Fruit fly (Drosophila melanogaster) whole organism, embryonic: ENCODE measurements around the gene CG5446.

ENCODE experiments used
- B-H2 ChIP-seq: fragments of 200-800 bp; sonication (Bioruptor generic); optimal IDR thresholded peaks from 2 replicates; lab custom pipeline; 2018; ENCODE audit warnings: missing biosample characterization, mild to moderate bottlenecking, missing genetic modification characterization
- Bgb ChIP-seq: fragments of 200-800 bp; sonication (Bioruptor generic); IDR thresholded peaks from 2 replicates; pipeline ENCODE4 v1.3.6; 2022; ENCODE audit warnings: missing biosample characterization, missing genetic modification characterization; ENCODE audit not compliant: partially characterized antibody
- BtbVII ChIP-seq: fragments of 200-800 bp; sonication (Bioruptor generic); optimal IDR thresholded peaks from 3 replicates; lab custom pipeline; 2017; ENCODE audit warnings: missing biosample characterization, mild to moderate bottlenecking, missing genetic modification characterization
- CG10462 ChIP-seq: fragments of 200-800 bp; sonication (Bioruptor generic); optimal IDR thresholded peaks from 2 replicates; lab custom pipeline; 2016; ENCODE audit warnings: missing biosample characterization, missing genetic modification characterization
- CG10543 ChIP-seq: fragments of 200-800 bp; sonication (Bioruptor generic); optimal IDR thresholded peaks from 3 replicates; lab custom pipeline; 2017; ENCODE audit warnings: missing biosample characterization, mild to moderate bottlenecking, missing genetic modification characterization, moderate library complexity
- CG11504 ChIP-seq: fragments of 200-800 bp; sonication (Bioruptor generic); optimal IDR thresholded peaks from 3 replicates; lab custom pipeline; 2019; ENCODE audit warnings: missing biosample characterization, mild to moderate bottlenecking, missing genetic modification characterization, moderate library complexity
- CG12659 ChIP-seq: fragments of 200-800 bp; sonication (Bioruptor generic); optimal IDR thresholded peaks from 3 replicates; lab custom pipeline; 2017; ENCODE audit warnings: mild to moderate bottlenecking, missing biosample characterization, missing genetic modification reagents, missing genetic modification characterization
- CG12769 ChIP-seq: fragments of 200-800 bp; sonication (Bioruptor generic); optimal IDR thresholded peaks from 2 replicates; lab custom pipeline; 2019; ENCODE audit warnings: missing biosample characterization, mild to moderate bottlenecking, missing genetic modification characterization, moderate library complexity
- CG13296 ChIP-seq: fragments of 200-800 bp; sonication (Bioruptor generic); optimal IDR thresholded peaks from 3 replicates; lab custom pipeline; 2018; ENCODE audit warnings: missing biosample characterization, mild to moderate bottlenecking, missing genetic modification characterization
- CG13624 ChIP-seq: fragments of 200-800 bp; sonication (Bioruptor generic); optimal IDR thresholded peaks from 2 replicates; lab custom pipeline; 2016; ENCODE audit warnings: missing biosample characterization, missing genetic modification characterization
- CG3407 ChIP-seq: fragments of 200-800 bp; sonication (Bioruptor generic); optimal IDR thresholded peaks from 2 replicates; lab custom pipeline; 2018; ENCODE audit warnings: missing biosample characterization, mild to moderate bottlenecking, missing genetic modification characterization
- CG5180 ChIP-seq: fragments of 200-800 bp; sonication (Bioruptor generic); optimal IDR thresholded peaks from 3 replicates; lab custom pipeline; 2017; ENCODE audit warnings: missing biosample characterization, missing genetic modification characterization, mild to moderate bottlenecking, moderate library complexity, missing genetic modification reagents
- CG6813 ChIP-seq: fragments of 200-800 bp; sonication (Bioruptor generic); optimal IDR thresholded peaks from 2 replicates; lab custom pipeline; 2017; ENCODE audit warnings: missing biosample characterization, missing genetic modification characterization, mild to moderate bottlenecking, moderate library complexity, missing genetic modification reagents
- CG6854 ChIP-seq: fragments of 200-800 bp; sonication (Bioruptor generic); optimal IDR thresholded peaks from 3 replicates; lab custom pipeline; 2017; ENCODE audit warnings: missing biosample characterization, mild to moderate bottlenecking, missing genetic modification characterization
- CG7786 ChIP-seq: fragments of 200-800 bp; sonication (Bioruptor generic); optimal IDR thresholded peaks from 2 replicates; lab custom pipeline; 2016; ENCODE audit warnings: missing biosample characterization, missing genetic modification characterization
- CG8281 ChIP-seq: fragments of 200-800 bp; sonication (Bioruptor generic); optimal IDR thresholded peaks from 2 replicates; lab custom pipeline; 2018; ENCODE audit warnings: missing biosample characterization, mild to moderate bottlenecking, missing genetic modification characterization, moderate library complexity
- CG8290 ChIP-seq, 3 experiments: fragments of 200-800 bp; sonication (Bioruptor generic); optimal IDR thresholded peaks; 2 replicates each; lab custom pipeline; 2016 to 2019; ENCODE audit warnings: missing biosample characterization in 3 of 3, missing genetic modification characterization in 3 of 3, mild to moderate bottlenecking in 2 of 3, moderate library complexity in 1 of 3
- CG8924 ChIP-seq: fragments of 200-800 bp; optimal IDR thresholded peaks from 3 replicates; lab custom pipeline; 2019; ENCODE audit warnings: missing biosample characterization, mild to moderate bottlenecking, missing genetic modification characterization, moderate library complexity
- CG8944 ChIP-seq: fragments of 200-800 bp; sonication (Bioruptor generic); optimal IDR thresholded peaks from 3 replicates; lab custom pipeline; 2016; ENCODE audit warnings: missing biosample characterization, missing genetic modification characterization
- CG9932 ChIP-seq: fragments of 200-800 bp; sonication (Bioruptor generic); IDR thresholded peaks from 2 replicates; pipeline ENCODE4 v1.3.6; 2022; ENCODE audit warnings: missing biosample characterization, missing genetic modification characterization
- CTCF ChIP-seq: fragments of 200-800 bp; sonication (Bioruptor generic); optimal IDR thresholded peaks from 2 replicates; lab custom pipeline; 2017; ENCODE audit warnings: missing biosample characterization, mild to moderate bottlenecking, missing genetic modification characterization, moderate library complexity
- D19A ChIP-seq: fragments of 200-800 bp; optimal IDR thresholded peaks from 3 replicates; lab custom pipeline; 2019; ENCODE audit warnings: missing biosample characterization, mild to moderate bottlenecking, missing genetic modification characterization, moderate library complexity
- Dip2 ChIP-seq: fragments of 200-800 bp; sonication (Bioruptor generic); IDR thresholded peaks from 2 replicates; pipeline ENCODE4 v1.3.6; 2022; ENCODE audit warnings: missing biosample characterization, missing genetic modification characterization
- E2f1 ChIP-seq: fragments of 200-800 bp; sonication (Bioruptor generic); IDR thresholded peaks from 2 replicates; pipeline ENCODE4 v1.3.6; 2022; ENCODE audit warnings: missing biosample characterization, missing genetic modification characterization
- Fer2 ChIP-seq: fragments of 200-800 bp; sonication (Bioruptor generic); optimal IDR thresholded peaks from 2 replicates; lab custom pipeline; 2018; ENCODE audit warnings: missing biosample characterization, mild to moderate bottlenecking, missing genetic modification characterization, moderate library complexity
- H2.0 ChIP-seq: fragments of 200-800 bp; sonication (Bioruptor generic); IDR thresholded peaks from 2 replicates; pipeline ENCODE4 v1.3.6; 2022; ENCODE audit warnings: missing biosample characterization, missing genetic modification characterization
- Meics ChIP-seq: fragments of 200-800 bp; sonication (Bioruptor generic); optimal IDR thresholded peaks from 2 replicates; lab custom pipeline; 2017; ENCODE audit warnings: missing biosample characterization, mild to moderate bottlenecking, missing genetic modification characterization
- Oli ChIP-seq: fragments of 200-800 bp; sonication (Bioruptor generic); optimal IDR thresholded peaks from 2 replicates; lab custom pipeline; 2018; ENCODE audit warnings: missing biosample characterization, mild to moderate bottlenecking, missing genetic modification characterization, moderate library complexity
- Optix ChIP-seq: fragments of 200-800 bp; sonication (Bioruptor generic); IDR thresholded peaks from 3 replicates; pipeline ENCODE4 v1.3.6; 2022; ENCODE audit warnings: missing biosample characterization, missing genetic modification characterization
- Sry-β ChIP-seq: fragments of 200-800 bp; sonication (Bioruptor generic); optimal IDR thresholded peaks from 2 replicates; lab custom pipeline; 2018; ENCODE audit warnings: missing biosample characterization, mild to moderate bottlenecking, missing genetic modification characterization, moderate library complexity
- al ChIP-seq: fragments of 200-800 bp; sonication (Bioruptor generic); IDR thresholded peaks from 2 replicates; pipeline ENCODE4 v1.3.6; 2022; ENCODE audit warnings: missing biosample characterization, missing genetic modification characterization
- cad ChIP-seq: fragments of >200 bp; optimal IDR thresholded peaks from 2 replicates; lab custom pipeline; 2017; ENCODE audit warnings: missing biosample characterization, missing genetic modification characterization
- cwo ChIP-seq: fragments of 200-800 bp; sonication (Bioruptor generic); optimal IDR thresholded peaks from 3 replicates; lab custom pipeline; 2017; ENCODE audit warnings: missing biosample characterization, missing genetic modification characterization, mild to moderate bottlenecking, moderate library complexity, missing genetic modification reagents
- dmrt11E ChIP-seq: fragments of 200-800 bp; sonication (Bioruptor generic); optimal IDR thresholded peaks from 3 replicates; lab custom pipeline; 2018; ENCODE audit warnings: missing biosample characterization, mild to moderate bottlenecking, missing genetic modification characterization, moderate library complexity
- dysf ChIP-seq: fragments of 200-800 bp; sonication (Bioruptor generic); IDR thresholded peaks from 3 replicates; pipeline ENCODE4 v1.3.6; 2022; ENCODE audit warnings: missing biosample characterization, missing genetic modification characterization
- ems ChIP-seq: fragments of 200-800 bp; sonication (Bioruptor generic); optimal IDR thresholded peaks from 3 replicates; lab custom pipeline; 2016; ENCODE audit warnings: missing biosample characterization, missing genetic modification characterization
- exex ChIP-seq: fragments of 200-800 bp; sonication (Bioruptor generic); optimal IDR thresholded peaks from 4 replicates; lab custom pipeline; 2018; ENCODE audit warnings: missing biosample characterization, mild to moderate bottlenecking, missing genetic modification characterization, moderate library complexity
- gsb ChIP-seq: fragments of 200-800 bp; sonication (Bioruptor generic); IDR thresholded peaks from 2 replicates; pipeline ENCODE4 v1.3.6; 2022; ENCODE audit warnings: missing biosample characterization, missing genetic modification characterization
- hkb ChIP-seq, 2 experiments: fragments of 200-800 bp in 1 of 2; fragments of >200 bp in 1 of 2; sonication (Bioruptor generic) in 1 of 2; IDR thresholded peaks in 1 of 2; optimal IDR thresholded peaks in 1 of 2; 2 replicates each; pipeline versions ENCODE4 v1.3.6 to Lab custom; 2017 to 2022; ENCODE audit warnings: missing biosample characterization in 1 of 2, missing genetic modification characterization in 1 of 2
- kay ChIP-seq: fragments of 200-800 bp; sonication (Bioruptor generic); optimal IDR thresholded peaks from 2 replicates; lab custom pipeline; 2016; ENCODE audit warnings: missing biosample characterization, missing genetic modification characterization
- phol ChIP-seq: fragments of 200-800 bp; sonication (Bioruptor generic); optimal IDR thresholded peaks from 3 replicates; lab custom pipeline; 2018; ENCODE audit warnings: missing biosample characterization, mild to moderate bottlenecking, missing genetic modification characterization, moderate library complexity
- pzg ChIP-seq: fragments of 200-800 bp; sonication (Bioruptor generic); optimal IDR thresholded peaks from 3 replicates; lab custom pipeline; 2018; ENCODE audit warnings: missing biosample characterization, mild to moderate bottlenecking, missing genetic modification characterization, moderate library complexity
- rib ChIP-seq: fragments of 200-800 bp; sonication (Bioruptor generic); IDR thresholded peaks from 2 replicates; pipeline ENCODE4 v1.3.6; 2022; ENCODE audit warnings: missing biosample characterization, missing genetic modification characterization
- run ChIP-seq: fragments of 200-800 bp; sonication (Bioruptor generic); optimal IDR thresholded peaks from 3 replicates; lab custom pipeline; 2018; ENCODE audit warnings: missing biosample characterization, mild to moderate bottlenecking, missing genetic modification characterization
- ssp ChIP-seq: fragments of 200-800 bp; sonication (Bioruptor generic); IDR thresholded peaks from 2 replicates; pipeline ENCODE4 v1.3.6; 2022; ENCODE audit warnings: missing biosample characterization, missing genetic modification characterization
- sug ChIP-seq: fragments of 200-800 bp; optimal IDR thresholded peaks from 2 replicates; lab custom pipeline; 2019; ENCODE audit warnings: missing biosample characterization, mild to moderate bottlenecking, missing genetic modification characterization, moderate library complexity
- tap ChIP-seq: fragments of 200-800 bp; optimal IDR thresholded peaks from 3 replicates; lab custom pipeline; 2019; ENCODE audit warnings: missing biosample characterization, mild to moderate bottlenecking, missing genetic modification characterization, moderate library complexity
- tna ChIP-seq: fragments of 200-800 bp; sonication (Bioruptor generic); IDR thresholded peaks from 2 replicates; pipeline ENCODE4 v1.3.6; 2022; ENCODE audit warnings: missing biosample characterization, missing genetic modification characterization; ENCODE audit not compliant: partially characterized antibody
- wor ChIP-seq: fragments of 200-800 bp; sonication (Bioruptor generic); IDR thresholded peaks from 2 replicates; pipeline ENCODE4 v1.3.6; 2022; ENCODE audit warnings: missing biosample characterization, missing genetic modification characterization
- zen ChIP-seq: fragments of 200-800 bp; sonication (Bioruptor generic); optimal IDR thresholded peaks from 3 replicates; lab custom pipeline; 2018; ENCODE audit warnings: missing biosample characterization, mild to moderate bottlenecking, missing genetic modification characterization, moderate library complexity

The CG5446 gene

dm6 chr2L:12463037-12463436, 35.5 kb upstream of the CG5446 start (continued):
- peak; percentile 66 for TF ChIP-seq CG13296
- TF ChIP-seq tna (GFP tag; lab: Robert Waterston, UW), result no peak
- no peak for TF ChIP-seq wor (GFP tag; lab: Robert Waterston, UW)
- TF ChIP-seq ssp (GFP tag; lab: Robert Waterston, UW), result no peak
- TF ChIP-seq CG6854, result peak; percentile 6
- TF ChIP-seq CG8924 (tag; lab: Kevin White, UChicago), result no peak
- TF ChIP-seq tap (tag; lab: Kevin White, UChicago), result peak; percentile 22
- TF ChIP-seq Dip2 (GFP tag; lab: Robert Waterston, UW), result no peak
- no peak for TF ChIP-seq CTCF (GFP tag; lab: Kevin White, UChicago)
- no peak for TF ChIP-seq cad (GFP tag; lab: Kevin White, UChicago)
- peak; percentile 54 for TF ChIP-seq exex (tag; lab: Kevin White, UChicago)
- no peak for TF ChIP-seq al
- peak; percentile 6 for TF ChIP-seq kay (GFP tag; lab: Kevin White, UChicago)
- peak; percentile 28 for TF ChIP-seq CG12769
- TF ChIP-seq Meics (GFP tag; lab: Kevin White, UChicago), result peak; percentile 20
- TF ChIP-seq CG6813 (GFP tag; lab: Kevin White, UChicago), result peak; percentile 33
- TF ChIP-seq H2.0, result no peak
- no peak for TF ChIP-seq CG10462 (GFP tag; lab: Kevin White, UChicago)
- TF ChIP-seq rib (GFP tag; lab: Robert Waterston, UW), result 0 out of 2 replicates have a peak, but pooled peaks have one; percentile 35
- peak; percentile 1 for TF ChIP-seq B-H2 (GFP tag; lab: Kevin White, UChicago)
- TF ChIP-seq ems (GFP tag; lab: Kevin White, UChicago), result no peak
- no peak for TF ChIP-seq Bgb (GFP tag; lab: Robert Waterston, UW)
- no peak for TF ChIP-seq CG13624 (GFP tag; lab: Kevin White, UChicago)
- TF ChIP-seq sug (tag; lab: Kevin White, UChicago), result peak; percentile 65
- TF ChIP-seq CG9932 (GFP tag; lab: Robert Waterston, UW), result 0 out of 2 replicates have a peak, but pooled peaks have one; percentile 32
- TF ChIP-seq CG7786 (GFP tag; lab: Kevin White, UChicago), result no peak
- TF ChIP-seq D19A (tag; lab: Kevin White, UChicago), result no peak
- TF ChIP-seq CG5180 (GFP tag; lab: Kevin White, UChicago), result peak; percentile 7
- no peak for TF ChIP-seq dmrt11E (tag; lab: Kevin White, UChicago)
- TF ChIP-seq Optix (GFP tag; lab: Robert Waterston, UW), result no peak
- peak; percentile 67 for TF ChIP-seq CG10543 (GFP tag; lab: Kevin White, UChicago)
- peak; percentile 48 for TF ChIP-seq cwo (GFP tag; lab: Kevin White, UChicago)
- TF ChIP-seq CG8944 (GFP tag; lab: Kevin White, UChicago), result peak; percentile 11
- no peak for TF ChIP-seq Oli (tag; lab: Kevin White, UChicago)
- TF ChIP-seq hkb (optimal IDR thresholded peaks at IDR 0.05; lab: Kevin White, UChicago), result no peak
- TF ChIP-seq hkb (GFP tag; IDR thresholded peaks at IDR 0.05; lab: Robert Waterston, UW), result no peak; the same call in 1 of the 2 replicates
- TF ChIP-seq CG3407 (GFP tag; lab: Kevin White, UChicago), result peak; percentile 4
- no peak for TF ChIP-seq phol (tag; lab: Kevin White, UChicago)
- peak; percentile 18 for TF ChIP-seq CG11504 (tag; lab: Kevin White, UChicago)
- TF ChIP-seq zen (tag; lab: Kevin White, UChicago), result no peak
- no peak for TF ChIP-seq gsb (GFP tag; lab: Robert Waterston, UW)
- TF ChIP-seq pzg, result no peak
- TF ChIP-seq CG8290 (GFP tag; optimal IDR thresholded peaks at IDR 0.05; lab: Kevin White, UChicago), result no peak
- peak in 1 of 2 experiments; percentile 47 for TF ChIP-seq CG8290 (tag; optimal IDR thresholded peaks at IDR 0.05; lab: Kevin White, UChicago)
- no peak for TF ChIP-seq dysf (GFP tag; lab: Robert Waterston, UW)
- TF ChIP-seq CG12659, result no peak
- no peak for TF ChIP-seq Fer2
- TF ChIP-seq BtbVII (GFP tag; lab: Kevin White, UChicago), result peak; percentile 53
- no peak for TF ChIP-seq Sry-β
- TF ChIP-seq run (tag; lab: Kevin White, UChicago), result no peak
- peak; percentile 6 for TF ChIP-seq CG8281
- TF ChIP-seq E2f1 (GFP tag; lab: Robert Waterston, UW), result no peak
